Worm (Caenorhabditis elegans) whole organism, L1 larva: ENCODE measurements around the gene F31E8.5.

Experiments used
- ama-1 ChIP-seq: fragments of 150-350 bp; optimal IDR thresholded peaks from 2 replicates; lab custom pipeline; 2014
- dpl-1 ChIP-seq, 3 experiments: fragments of 150-350 bp in 2 of 3; sonication (generic microtip) in 1 of 3; optimal IDR thresholded peaks; 2 replicates each; lab custom pipeline; 2014 to 2017; ENCODE audit warnings: missing biosample characterization in 3 of 3, missing genetic modification characterization in 3 of 3, missing genetic modification reagents in 3 of 3
- fkh-10 ChIP-seq: sonication (generic microtip); optimal IDR thresholded peaks from 2 replicates; lab custom pipeline; 2017; ENCODE audit warnings: missing biosample characterization, missing genetic modification reagents, missing genetic modification characterization
- fkh-8 ChIP-seq: sonication (generic microtip); optimal IDR thresholded peaks from 2 replicates; lab custom pipeline; 2016; ENCODE audit warnings: mild to moderate bottlenecking, missing genetic modification characterization, missing compliant biosample characterization
- mef-2 ChIP-seq: fragments of 150-350 bp; optimal IDR thresholded peaks from 2 replicates; lab custom pipeline; 2014; ENCODE audit warnings: missing biosample characterization, missing genetic modification characterization
- pag-3 ChIP-seq: sonication (generic microtip); optimal IDR thresholded peaks from 2 replicates; lab custom pipeline; 2017; ENCODE audit warnings: missing genetic modification characterization, mild to moderate bottlenecking, missing compliant biosample characterization, antibody characterized with exemption, borderline replicate concordance; ENCODE audit not compliant: insufficient read depth
- snpc-4 ChIP-seq: fragments of 150-350 bp; optimal IDR thresholded peaks from 2 replicates; lab custom pipeline; 2014; ENCODE audit warnings: missing biosample characterization, missing genetic modification characterization
- snu-23 ChIP-seq: sonication (generic microtip); optimal IDR thresholded peaks from 2 replicates; lab custom pipeline; 2016; ENCODE audit warnings: missing genetic modification characterization, missing compliant biosample characterization

DNA sequence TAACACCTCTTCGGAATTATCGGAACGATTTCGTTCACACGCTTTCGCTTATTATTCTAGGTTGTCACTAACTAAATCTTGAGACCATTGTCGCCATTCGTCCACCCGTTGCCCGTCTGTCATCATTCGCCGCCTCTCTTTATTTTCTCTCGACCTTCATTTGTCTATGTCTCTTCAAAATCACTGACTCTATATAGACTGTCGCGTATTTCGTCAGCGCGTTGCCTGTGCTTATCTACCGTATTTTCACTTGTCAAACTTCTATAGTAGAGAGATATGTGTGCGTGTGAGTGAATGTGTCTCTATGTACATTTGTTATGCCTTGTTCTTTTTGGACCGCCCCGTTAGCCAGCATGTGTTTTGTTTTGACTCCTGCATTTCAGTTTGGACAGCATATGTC, 22.0 kb upstream of the F31E8.5 start:
- TF ChIP-seq fkh-10 (GFP tag; lab: Kevin White, UChicago): no peak
- TF ChIP-seq mef-2 (tag; lab: Kevin White, UChicago): no peak
- TF ChIP-seq snpc-4 (tag; lab: Kevin White, UChicago): peak; percentile 10
- no peak for TF ChIP-seq pag-3 (tag; lab: Kevin White, UChicago)
- TF ChIP-seq ama-1: no peak
- TF ChIP-seq fkh-8 (tag; lab: Kevin White, UChicago): no peak
- peak; percentile 64 for TF ChIP-seq snu-23 (GFP tag; lab: Kevin White, UChicago)
- peak in 1 of 3 experiments; percentile 7 for TF ChIP-seq dpl-1 (GFP tag; optimal IDR thresholded peaks at IDR 0.05; lab: Kevin White, UChicago)
